Worm (Caenorhabditis elegans): ENCODE results near the gene irld-26.

- TF ChIP-seq fos-1 (tag; optimal IDR thresholded peaks at IDR 0.05) (no peak), ztf-7 (tag; optimal IDR thresholded peaks at IDR 0.05) (no peak), ZK546.5 (tag; optimal IDR thresholded peaks at IDR 0.05) (no peak), aly-2 (tag; optimal IDR thresholded peaks at IDR 0.05) (no peak), nhr-76 (tag; optimal IDR thresholded peaks at IDR 0.05) (no peak), fkh-10 (GFP tag; optimal IDR thresholded peaks at IDR 0.05) (no peak), spr-1 (tag; optimal IDR thresholded peaks at IDR 0.05) (no peak), D1046.2 (GFP tag; IDR thresholded peaks at IDR 0.05) (no peak), ztf-11 (tag; optimal IDR thresholded peaks at IDR 0.05) (no peak)
Measured at ce11 chrV:16226581-16226980, 21.6 kb downstream of the irld-26 start, which contains the start of gene F11A5.13.

Measured in whole organism, L4 larva.